Worm (Caenorhabditis elegans): Measurements from ENCODE around the gene R11H6.2.

Gene R11H6.2

ce11 chrV:14603755-14604154, 5.9 kb downstream of the R11H6.2 start:
- TF ChIP-seq lim-6 (tag; optimal IDR thresholded peaks at IDR 0.05) (no peak), ceh-45 (GFP tag; IDR thresholded peaks at IDR 0.05) (no peak), tbx-2 (tag; optimal IDR thresholded peaks at IDR 0.05) (no peak), ama-1 (optimal IDR thresholded peaks at IDR 0.05) (no peak), ceh-34 (tag; optimal IDR thresholded peaks at IDR 0.05) (no peak), ceh-31 (tag; optimal IDR thresholded peaks at IDR 0.05) (no peak), tbx-7 (tag; optimal IDR thresholded peaks at IDR 0.05) (no peak), C08G9.2 (tag; optimal IDR thresholded peaks at IDR 0.05) (no peak), ceh-14 (tag; optimal IDR thresholded peaks at IDR 0.05) (no peak), ceh-30 (tag; optimal IDR thresholded peaks at IDR 0.05) (no peak), hlh-8 (tag; optimal IDR thresholded peaks at IDR 0.05) (no peak), fax-1 (tag; optimal IDR thresholded peaks at IDR 0.05) (no peak), hlh-6 (tag; optimal IDR thresholded peaks at IDR 0.05) (no peak), npax-4 (tag; optimal IDR thresholded peaks at IDR 0.05) (no peak)

- no peak for TF ChIP-seq mec-3 (tag; optimal IDR thresholded peaks at IDR 0.05; ENCODE audit: borderline replicate concordance)
- no peak for TF ChIP-seq fkh-6 (tag; optimal IDR thresholded peaks at IDR 0.05)
- TF ChIP-seq hlh-15 (tag; optimal IDR thresholded peaks at IDR 0.05) = no peak
- TF ChIP-seq unc-3 (GFP tag; conservative IDR thresholded peaks at IDR 0.05) = no peak
- no peak for TF ChIP-seq unc-3 (tag; optimal IDR thresholded peaks at IDR 0.05)
- no peak for TF ChIP-seq dmd-4 (tag; optimal IDR thresholded peaks at IDR 0.05; ENCODE audit: borderline replicate concordance)
- no peak for TF ChIP-seq tbx-7 (tag; optimal IDR thresholded peaks at IDR 0.05)
- TF ChIP-seq hlh-13 (GFP tag; optimal IDR thresholded peaks at IDR 0.05) = no peak
- no peak for TF ChIP-seq odd-2 (tag; optimal IDR thresholded peaks at IDR 0.05)
- TF ChIP-seq ref-2 (tag; optimal IDR thresholded peaks at IDR 0.05) = no peak
- TF ChIP-seq Y22D7AL.16 (tag; optimal IDR thresholded peaks at IDR 0.05) = no peak
- no peak for TF ChIP-seq ceh-22 (tag; optimal IDR thresholded peaks at IDR 0.05)
- TF ChIP-seq K02D7.2 (tag; optimal IDR thresholded peaks at IDR 0.05) = no peak
- no peak for TF ChIP-seq madf-2 (tag; optimal IDR thresholded peaks at IDR 0.05)
- TF ChIP-seq pha-4 (tag; optimal IDR thresholded peaks at IDR 0.05) = no peak
- no peak for TF ChIP-seq ceh-48 (tag; optimal IDR thresholded peaks at IDR 0.05)
- no peak for TF ChIP-seq ceh-34 (tag; optimal IDR thresholded peaks at IDR 0.05)
- no peak for TF ChIP-seq fkh-10 (GFP tag; optimal IDR thresholded peaks at IDR 0.05)
- TF ChIP-seq ceh-24 (tag; optimal IDR thresholded peaks at IDR 0.05) = no peak
- no peak for TF ChIP-seq ama-1 (optimal IDR thresholded peaks at IDR 0.05)
- no peak for TF ChIP-seq sox-2 (GFP tag; IDR thresholded peaks at IDR 0.05)
Measured at ce11 chrV:14609643-14610042, 11.8 kb downstream of the R11H6.2 start, which contains the start of gene R11H6.4. TSS of gene R11H6.4 (plus strand) at chrV:14609943.

- TF ChIP-seq unc-3 (GFP tag; conservative IDR thresholded peaks at IDR 0.05) = no peak
- no peak for TF ChIP-seq unc-3 (tag; optimal IDR thresholded peaks at IDR 0.05)
- no peak for TF ChIP-seq ceh-24 (tag; optimal IDR thresholded peaks at IDR 0.05)
- TF ChIP-seq pros-1 (tag; optimal IDR thresholded peaks at IDR 0.05) = no peak
- TF ChIP-seq ets-4 (tag; optimal IDR thresholded peaks at IDR 0.05) = no peak
- no peak for TF ChIP-seq C08G9.2 (tag; optimal IDR thresholded peaks at IDR 0.05)
- TF ChIP-seq nhr-11 (tag; optimal IDR thresholded peaks at IDR 0.05) = no peak
- TF ChIP-seq K09A11.1 (tag; optimal IDR thresholded peaks at IDR 0.05; ENCODE audit: insufficient read depth) = no peak
- no peak for TF ChIP-seq hlh-6 (tag; optimal IDR thresholded peaks at IDR 0.05)
- TF ChIP-seq npax-4 (tag; optimal IDR thresholded peaks at IDR 0.05) = no peak
- TF ChIP-seq ahr-1 (tag; optimal IDR thresholded peaks at IDR 0.05) = no peak
- no peak for TF ChIP-seq hlh-13 (GFP tag; optimal IDR thresholded peaks at IDR 0.05)
- no peak for TF ChIP-seq F13H6.1 (tag; optimal IDR thresholded peaks at IDR 0.05)
- TF ChIP-seq ztf-16 (tag; optimal IDR thresholded peaks at IDR 0.05) = no peak
- TF ChIP-seq ceh-14 (tag; optimal IDR thresholded peaks at IDR 0.05) = no peak
- TF ChIP-seq fkh-6 (tag; optimal IDR thresholded peaks at IDR 0.05) = no peak
- TF ChIP-seq pqm-1 (tag; optimal IDR thresholded peaks at IDR 0.05) = no peak
- no peak for TF ChIP-seq ama-1 (optimal IDR thresholded peaks at IDR 0.05)
- TF ChIP-seq hlh-30 (tag; optimal IDR thresholded peaks at IDR 0.05; ENCODE audit: insufficient read depth) = no peak
- TF ChIP-seq fkh-10 (GFP tag; optimal IDR thresholded peaks at IDR 0.05) = no peak
Measured at ce11 chrV:14610781-14611180, 13.0 kb downstream of the R11H6.2 start.

Measured in whole organism, late embryonic.